Worm (Caenorhabditis elegans): ENCODE data around the gene alkb-7.

ce11 chrII:12799927-12800522 is 12.1 kb upstream of the alkb-7 start:
- no peak for TF ChIP-seq alr-1 (tag; optimal IDR thresholded peaks at IDR 0.05; ENCODE audit: borderline replicate concordance)
- no peak for TF ChIP-seq skn-1 (tag; optimal IDR thresholded peaks at IDR 0.05)
- TF ChIP-seq ztf-11 (tag; optimal IDR thresholded peaks at IDR 0.05), result no peak
- no peak for TF ChIP-seq ces-1 (GFP tag; optimal IDR thresholded peaks at IDR 0.05)
- TF ChIP-seq blmp-1 (tag; optimal IDR thresholded peaks at IDR 0.05), result peak; percentile 65
- no peak for TF ChIP-seq fkh-4 (tag; optimal IDR thresholded peaks at IDR 0.05; ENCODE audit: borderline replicate concordance)
- TF ChIP-seq jun-1 (tag; optimal IDR thresholded peaks at IDR 0.05), result no peak
